Worm (Caenorhabditis elegans) whole organism, young adult: ENCODE data around the gene C55A6.11.

Source experiments
- F22D6.2 ChIP-seq: sonication (generic microtip); optimal IDR thresholded peaks from 2 replicates; lab custom pipeline; 2016; ENCODE audit warnings: mild to moderate bottlenecking, missing genetic modification characterization, missing compliant biosample characterization
- ama-1 ChIP-seq, 3 experiments: fragments of 150-350 bp in 1 of 3; sonication (generic microtip) in 2 of 3; optimal IDR thresholded peaks; 2 replicates each; lab custom pipeline; 2014 to 2018; ENCODE audit warnings: missing biosample characterization in 2 of 3, missing genetic modification characterization in 2 of 3, missing genetic modification reagents in 2 of 3
- aptf-3 ChIP-seq: fragments of 200-800 bp; sonication (Bioruptor generic); IDR thresholded peaks from 2 replicates; pipeline ENCODE4 v1.3.6; 2022; ENCODE audit warnings: missing genetic modification characterization, missing compliant biosample characterization
- bed-2 ChIP-seq: fragments of 200-800 bp; sonication (Bioruptor generic); IDR thresholded peaks from 2 replicates; pipeline ENCODE4 v1.3.6; 2022; ENCODE audit warnings: missing genetic modification reagents, missing genetic modification characterization, missing compliant biosample characterization
- ceh-58 ChIP-seq: fragments of 200-800 bp; sonication (Bioruptor generic); IDR thresholded peaks from 2 replicates; pipeline ENCODE4 v1.3.6; 2022; ENCODE audit warnings: missing genetic modification characterization, missing compliant biosample characterization
- hlh-12 ChIP-seq: sonication (generic microtip); optimal IDR thresholded peaks from 2 replicates; lab custom pipeline; 2016; ENCODE audit warnings: missing genetic modification characterization, missing compliant biosample characterization
- snpc-1.1 ChIP-seq: sonication (generic microtip); optimal IDR thresholded peaks from 2 replicates; lab custom pipeline; 2017; ENCODE audit warnings: missing genetic modification characterization, mild to moderate bottlenecking, missing compliant biosample characterization, antibody characterized with exemption, moderate library complexity, missing genotype, missing genetic modification reagents; ENCODE audit not compliant: insufficient read depth
- snpc-4 ChIP-seq, 5 experiments: fragments of 150-350 bp in 1 of 5; sonication (generic microtip) in 4 of 5; optimal IDR thresholded peaks; 2 replicates each; lab custom pipeline; 2014 to 2018; ENCODE audit warnings: missing genetic modification characterization in 5 of 5, missing biosample characterization in 3 of 5, antibody characterized with exemption in 2 of 5, mild to moderate bottlenecking in 2 of 5, missing compliant biosample characterization in 2 of 5, missing genotype in 2 of 5, moderate library complexity in 2 of 5, missing genetic modification reagents in 1 of 5

ce11 chrV:11521448-11521847 is 1.1 kb downstream of the C55A6.11 start, which contains the start of gene pafo-1:
- TF ChIP-seq ama-1 (optimal IDR thresholded peaks at IDR 0.05; lab: Kevin White, UChicago) (no peak), ama-1 (GFP tag; optimal IDR thresholded peaks at IDR 0.05; lab: Kevin White, UChicago) (no peak), ceh-58 (no peak), F22D6.2 (tag; lab: Kevin White, UChicago) (peak; percentile 45), snpc-4 (GFP tag; optimal IDR thresholded peaks at IDR 0.05; lab: Kevin White, UChicago) (peak; percentile 41), snpc-4 (tag; optimal IDR thresholded peaks at IDR 0.05; lab: Kevin White, UChicago) (peak; percentile 40 to 85 (median 67)), aptf-3 (no peak), bed-2 (GFP tag; lab: Robert Waterston, UW) (no peak), snpc-1.1 (tag; lab: Kevin White, UChicago) (peak; percentile 47), hlh-12 (tag; lab: Kevin White, UChicago) (no peak)
